In the genomic region with DNA sequence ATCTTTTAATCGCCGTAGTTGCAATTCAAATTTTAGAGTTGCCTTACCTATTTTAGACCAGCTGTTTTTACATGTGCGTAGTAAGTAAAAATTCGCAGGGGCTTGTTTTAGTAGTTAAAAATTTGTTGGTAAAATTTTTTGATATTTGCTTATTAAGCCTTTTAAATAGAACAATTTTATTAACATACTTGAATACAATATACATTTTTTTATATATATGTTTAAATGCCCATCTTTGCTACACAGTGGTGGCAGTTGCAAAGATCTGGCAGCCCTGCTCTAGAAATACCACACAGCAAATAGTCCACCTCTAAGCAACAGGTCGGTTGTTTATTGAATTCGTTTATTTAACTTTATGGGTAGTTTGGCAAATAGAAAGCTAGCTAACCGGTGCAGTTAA, we compare ENCODE assay signal across 5 fruit fly cellular contexts.
TF ChIP-seq lines count a peak whose summit lies in the region.

Gene CG10467 (minus strand): TSS at position 51 of the 400 bp plus-strand sequence.
Gene loj (plus strand): TSS at position 291 of the 400 bp plus-strand sequence.

- TF ChIP-seq CTCF in whole organism, embryonic (GFP tag; optimal IDR thresholded peaks at IDR 0.05; lab: Kevin White, UChicago): peak; percentile 30

TF ChIP-seq in whole organism, adult, 20 proteins besides CTCF, POLR2A, EP300 and RAD21 (continues in another document):
- peak; percentile 88 for TF ChIP-seq bab1 (GFP tag; optimal IDR thresholded peaks at IDR 0.05; lab: Kevin White, UChicago)
- TF ChIP-seq ovo (GFP tag; optimal IDR thresholded peaks at IDR 0.05; lab: Kevin White, UChicago): peak; percentile 86
- TF ChIP-seq tj (GFP tag; optimal IDR thresholded peaks at IDR 0.05; lab: Kevin White, UChicago): peak; percentile 69
- peak; percentile 78 for TF ChIP-seq pad (GFP tag; optimal IDR thresholded peaks at IDR 0.05; lab: Kevin White, UChicago)
- peak; percentile 77 for TF ChIP-seq Crg-1 (GFP tag; optimal IDR thresholded peaks at IDR 0.05; lab: Kevin White, UChicago)
- TF ChIP-seq Clk (GFP tag; optimal IDR thresholded peaks at IDR 0.05; lab: Kevin White, UChicago): peak; percentile 81
- TF ChIP-seq CG11617 (GFP tag; optimal IDR thresholded peaks at IDR 0.05; lab: Kevin White, UChicago): peak; percentile 87
- TF ChIP-seq CG7101 (tag; optimal IDR thresholded peaks at IDR 0.05; lab: Kevin White, UChicago): peak; percentile 92
- peak; percentile 88 for TF ChIP-seq CG5204 (GFP tag; optimal IDR thresholded peaks at IDR 0.05; lab: Kevin White, UChicago)
- peak; percentile 84 for TF ChIP-seq toe (GFP tag; optimal IDR thresholded peaks at IDR 0.05; lab: Kevin White, UChicago)
- no peak for TF ChIP-seq kay (GFP tag; lab: Kevin White, UChicago; ENCODE audit: borderline replicate concordance)
- TF ChIP-seq CG7045 (GFP tag; optimal IDR thresholded peaks at IDR 0.05; lab: Kevin White, UChicago): peak; percentile 93
- TF ChIP-seq CG12768 (GFP tag; optimal IDR thresholded peaks at IDR 0.05; lab: Kevin White, UChicago): peak; percentile 91
- peak; percentile 88 for TF ChIP-seq CG33017 (tag; optimal IDR thresholded peaks at IDR 0.05; lab: Kevin White, UChicago)
- TF ChIP-seq Mnt (GFP tag; optimal IDR thresholded peaks at IDR 0.05; lab: Kevin White, UChicago): peak; percentile 62
- no peak for TF ChIP-seq cnc (optimal IDR thresholded peaks at IDR 0.05; lab: Kevin White, UChicago)
- peak; percentile 75 for TF ChIP-seq Hr96 (GFP tag; optimal IDR thresholded peaks at IDR 0.05; lab: Kevin White, UChicago)

TF ChIP-seq in whole organism, embryonic, 481 proteins besides CTCF, POLR2A, EP300 and RAD21 (continues in another document):
- TF ChIP-seq jigr1 (GFP tag; IDR thresholded peaks at IDR 0.05; lab: Robert Waterston, UW) (peak; percentile 92), CG4328 (GFP tag; optimal IDR thresholded peaks at IDR 0.05; lab: Kevin White, UChicago) (peak; percentile 91), amos (GFP tag; IDR thresholded peaks at IDR 0.05; lab: Robert Waterston, UW; ENCODE audit: partially characterized antibody) (peak; percentile 70), C15 (GFP tag; IDR thresholded peaks at IDR 0.05; lab: Robert Waterston, UW) (peak; percentile 87), CG8388 (GFP tag; optimal IDR thresholded peaks at IDR 0.05; lab: Kevin White, UChicago) (peak; percentile 89), fd96Cb (tag; optimal IDR thresholded peaks at IDR 0.05; lab: Kevin White, UChicago) (peak; percentile 97), ash1 (GFP tag; optimal IDR thresholded peaks at IDR 0.05; lab: Kevin White, UChicago) (peak; percentile 19), CkIIα-i1 (GFP tag; IDR thresholded peaks at IDR 0.05; lab: Robert Waterston, UW) (peak; percentile 84), ken (GFP tag; IDR thresholded peaks at IDR 0.05; lab: Robert Waterston, UW) (peak; percentile 97), nom (GFP tag; optimal IDR thresholded peaks at IDR 0.05; lab: Kevin White, UChicago) (no peak), CG33213 (GFP tag; optimal IDR thresholded peaks at IDR 0.05; lab: Kevin White, UChicago) (peak; percentile 59), stwl (tag; optimal IDR thresholded peaks at IDR 0.05; lab: Kevin White, UChicago) (peak; percentile 89), CG8478 (optimal IDR thresholded peaks at IDR 0.05; lab: Kevin White, UChicago) (no peak), CG33557 (GFP tag; optimal IDR thresholded peaks at IDR 0.05; lab: Kevin White, UChicago) (peak; percentile 92), Mrtf (GFP tag; IDR thresholded peaks at IDR 0.05; lab: Robert Waterston, UW) (peak; percentile 96), dm (GFP tag; optimal IDR thresholded peaks at IDR 0.05; lab: Kevin White, UChicago) (peak; percentile 66), CG10654 (GFP tag; optimal IDR thresholded peaks at IDR 0.05; lab: Kevin White, UChicago) (peak; percentile 96)

TF ChIP-seq in whole organism, prepupa, 60 proteins besides CTCF, POLR2A, EP300 and RAD21 (continues in another document):
- TF ChIP-seq Sox15 (GFP tag; optimal IDR thresholded peaks at IDR 0.05; lab: Kevin White, UChicago) (peak; percentile 94), Smox (GFP tag; optimal IDR thresholded peaks at IDR 0.05; lab: Kevin White, UChicago) (peak; percentile 85), fkh (GFP tag; optimal IDR thresholded peaks at IDR 0.05; lab: Kevin White, UChicago) (peak; percentile 83), CG6792 (GFP tag; optimal IDR thresholded peaks at IDR 0.05; lab: Kevin White, UChicago) (peak; percentile 83), ss (GFP tag; optimal IDR thresholded peaks at IDR 0.05; lab: Kevin White, UChicago) (peak in 1 of 2 experiments; percentile 53), CG8632 (GFP tag; optimal IDR thresholded peaks at IDR 0.05; lab: Kevin White, UChicago) (peak; percentile 87), CG10669 (GFP tag; optimal IDR thresholded peaks at IDR 0.05; lab: Kevin White, UChicago) (peak; percentile 89), esn (GFP tag; optimal IDR thresholded peaks at IDR 0.05; lab: Kevin White, UChicago) (peak; percentile 89), Hr4 (GFP tag; optimal IDR thresholded peaks at IDR 0.05; lab: Kevin White, UChicago) (peak; percentile 90), Eip75B (GFP tag; optimal IDR thresholded peaks at IDR 0.05; lab: Kevin White, UChicago) (peak; percentile 65), Sox14 (GFP tag; optimal IDR thresholded peaks at IDR 0.05; lab: Kevin White, UChicago) (peak; percentile 81), Eip93F (GFP tag; optimal IDR thresholded peaks at IDR 0.05; lab: Kevin White, UChicago) (peak; percentile 22), CG10631 (GFP tag; optimal IDR thresholded peaks at IDR 0.05; lab: Kevin White, UChicago) (peak; percentile 96), cyc (GFP tag; optimal IDR thresholded peaks at IDR 0.05; lab: Kevin White, UChicago) (peak; percentile 93), CG11762 (GFP tag; optimal IDR thresholded peaks at IDR 0.05; lab: Kevin White, UChicago; ENCODE audit: insufficient read depth) (peak; percentile 80), pdm3 (GFP tag; optimal IDR thresholded peaks at IDR 0.05; lab: Kevin White, UChicago) (peak; percentile 92), topi (GFP tag; optimal IDR thresholded peaks at IDR 0.05; lab: Kevin White, UChicago) (peak; percentile 80), Eip78C (GFP tag; lab: Kevin White, UChicago) (peak; percentile 94)

TF ChIP-seq in whole organism, pupa, 21 proteins besides CTCF, POLR2A, EP300 and RAD21 (continues in another document):
- peak; percentile 78 for TF ChIP-seq D1 (tag; optimal IDR thresholded peaks at IDR 0.05; lab: Kevin White, UChicago)
- peak; percentile 88 for TF ChIP-seq CG14655 (GFP tag; optimal IDR thresholded peaks at IDR 0.05; lab: Kevin White, UChicago)
- peak; percentile 74 for TF ChIP-seq Pif1A (GFP tag; optimal IDR thresholded peaks at IDR 0.05; lab: Kevin White, UChicago)
- TF ChIP-seq CG8301 (tag; optimal IDR thresholded peaks at IDR 0.05; lab: Kevin White, UChicago): peak; percentile 82
- TF ChIP-seq Pif1B (GFP tag; optimal IDR thresholded peaks at IDR 0.05; lab: Kevin White, UChicago): peak; percentile 72
- TF ChIP-seq fd96Ca (GFP tag; IDR thresholded peaks at IDR 0.05; lab: Robert Waterston, UW): peak; percentile 87
- TF ChIP-seq CG4496 (GFP tag; IDR thresholded peaks at IDR 0.05; lab: Robert Waterston, UW): peak; percentile 96
- peak; percentile 95 for TF ChIP-seq rn (GFP tag; IDR thresholded peaks at IDR 0.05; lab: Robert Waterston, UW)
- peak; percentile 94 for TF ChIP-seq CG9948 (tag; optimal IDR thresholded peaks at IDR 0.05; lab: Kevin White, UChicago)
- TF ChIP-seq gl (tag; optimal IDR thresholded peaks at IDR 0.05; lab: Kevin White, UChicago): peak; percentile 37
- TF ChIP-seq CG34367 (tag; optimal IDR thresholded peaks at IDR 0.05; lab: Kevin White, UChicago): peak; percentile 85
- peak; percentile 86 for TF ChIP-seq CG32121 (GFP tag; IDR thresholded peaks at IDR 0.05; lab: Robert Waterston, UW)
- TF ChIP-seq Snoo (tag; optimal IDR thresholded peaks at IDR 0.05; lab: Kevin White, UChicago): peak; percentile 86
- peak; percentile 88 for TF ChIP-seq CG15710 (tag; optimal IDR thresholded peaks at IDR 0.05; lab: Kevin White, UChicago)
- peak; percentile 88 for TF ChIP-seq Ets98B (GFP tag; IDR thresholded peaks at IDR 0.05; lab: Robert Waterston, UW)
- TF ChIP-seq CG8159 (tag; optimal IDR thresholded peaks at IDR 0.05; lab: Kevin White, UChicago): peak; percentile 91
- peak; percentile 87 for TF ChIP-seq CG10348 (GFP tag; IDR thresholded peaks at IDR 0.05; lab: Robert Waterston, UW)
- TF ChIP-seq CG13204 (GFP tag; optimal IDR thresholded peaks at IDR 0.05; lab: Kevin White, UChicago): no peak
- no peak for TF ChIP-seq EcR (GFP tag; optimal IDR thresholded peaks at IDR 0.05; lab: Kevin White, UChicago)
- TF ChIP-seq CG12605 (GFP tag; IDR thresholded peaks at IDR 0.05; lab: Robert Waterston, UW): peak; percentile 81

TF ChIP-seq in whole organism, wandering third instar larva, 38 proteins besides CTCF, POLR2A, EP300 and RAD21 (continues in another document):
- TF ChIP-seq dsf (GFP tag; optimal IDR thresholded peaks at IDR 0.05; lab: Kevin White, UChicago; ENCODE audit: borderline replicate concordance): peak; percentile 57
- TF ChIP-seq brk (GFP tag; optimal IDR thresholded peaks at IDR 0.05; lab: Kevin White, UChicago): peak; percentile 90
- peak; percentile 94 for TF ChIP-seq rgr (GFP tag; optimal IDR thresholded peaks at IDR 0.05; lab: Kevin White, UChicago)
- no peak for TF ChIP-seq usp (GFP tag; optimal IDR thresholded peaks at IDR 0.05; lab: Kevin White, UChicago)
- TF ChIP-seq h (GFP tag; optimal IDR thresholded peaks at IDR 0.05; lab: Kevin White, UChicago): peak; percentile 89
- TF ChIP-seq Abd-B (GFP tag; optimal IDR thresholded peaks at IDR 0.05; lab: Kevin White, UChicago): no peak
- TF ChIP-seq pan (optimal IDR thresholded peaks at IDR 0.05; lab: Kevin White, UChicago): no peak
- TF ChIP-seq Hr83 (GFP tag; optimal IDR thresholded peaks at IDR 0.05; lab: Kevin White, UChicago; ENCODE audit: poor library complexity, severe bottlenecking): peak; percentile 72
- TF ChIP-seq lola (GFP tag; optimal IDR thresholded peaks at IDR 0.05; lab: Kevin White, UChicago): no peak
- TF ChIP-seq CG9705 (GFP tag; optimal IDR thresholded peaks at IDR 0.05; lab: Kevin White, UChicago): peak; percentile 88
- no peak for TF ChIP-seq Rel (GFP tag; optimal IDR thresholded peaks at IDR 0.05; lab: Kevin White, UChicago)
- TF ChIP-seq Rel (tag; optimal IDR thresholded peaks at IDR 0.05; lab: Kevin White, UChicago): peak; percentile 50
- TF ChIP-seq Dfd (GFP tag; optimal IDR thresholded peaks at IDR 0.05; lab: Kevin White, UChicago): no peak
- TF ChIP-seq Sp1 (GFP tag; optimal IDR thresholded peaks at IDR 0.05; lab: Kevin White, UChicago): peak; percentile 85
- no peak for TF ChIP-seq N (GFP tag; optimal IDR thresholded peaks at IDR 0.05; lab: Kevin White, UChicago)
- no peak for TF ChIP-seq Vsx2 (GFP tag; optimal IDR thresholded peaks at IDR 0.05; lab: Kevin White, UChicago; ENCODE audit: partially characterized antibody)
- TF ChIP-seq CrebA (GFP tag; optimal IDR thresholded peaks at IDR 0.05; lab: Kevin White, UChicago; ENCODE audit: borderline replicate concordance): peak; percentile 7
- TF ChIP-seq Jra (GFP tag; optimal IDR thresholded peaks at IDR 0.05; lab: Kevin White, UChicago): peak; percentile 75
- TF ChIP-seq foxo (GFP tag; optimal IDR thresholded peaks at IDR 0.05; lab: Kevin White, UChicago): peak in 1 of 2 experiments; percentile 92
- no peak for TF ChIP-seq jim (GFP tag; optimal IDR thresholded peaks at IDR 0.05; lab: Kevin White, UChicago)
- no peak for TF ChIP-seq Myc (optimal IDR thresholded peaks at IDR 0.05; lab: Kevin White, UChicago)
